Fruit fly (Drosophila melanogaster): Measurements from ENCODE around the gene CG11134.

CG11134 gene

DNA sequence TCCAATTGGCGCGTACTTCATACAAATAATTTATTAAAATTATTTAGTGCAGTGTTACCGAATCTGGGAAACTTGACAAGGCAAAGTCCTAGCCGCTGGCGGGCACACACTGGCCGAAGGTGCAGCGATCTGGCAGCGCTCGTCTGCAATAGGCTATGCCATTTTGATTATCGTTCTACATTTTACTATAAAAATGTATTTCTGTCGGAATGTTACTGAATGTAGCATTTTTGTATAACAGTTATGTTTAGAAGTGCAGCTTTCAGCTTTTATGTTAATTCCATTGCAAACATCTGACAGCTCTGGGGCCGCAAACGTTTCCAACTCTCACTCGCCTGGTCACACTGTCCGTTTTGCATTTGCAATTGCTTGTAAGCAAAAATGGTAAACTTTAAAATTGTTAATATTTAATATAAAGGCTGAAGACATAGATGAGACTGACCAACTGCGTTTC lies 6.9 kb downstream of the CG11134 start, which contains the start of gene Grip91:
TSS of gene Grip91 (minus strand) at position 85 of the 454 bp plus-strand sequence.
- TF ChIP-seq Myc (optimal IDR thresholded peaks at IDR 0.05) (no peak), Sin3A (optimal IDR thresholded peaks at IDR 0.05) (no peak), insv (optimal IDR thresholded peaks at IDR 0.05) (no peak), h (optimal IDR thresholded peaks at IDR 0.05) (no peak), ttk (optimal IDR thresholded peaks at IDR 0.05) (no peak), psq (optimal IDR thresholded peaks at IDR 0.05) (no peak)

DNA sequence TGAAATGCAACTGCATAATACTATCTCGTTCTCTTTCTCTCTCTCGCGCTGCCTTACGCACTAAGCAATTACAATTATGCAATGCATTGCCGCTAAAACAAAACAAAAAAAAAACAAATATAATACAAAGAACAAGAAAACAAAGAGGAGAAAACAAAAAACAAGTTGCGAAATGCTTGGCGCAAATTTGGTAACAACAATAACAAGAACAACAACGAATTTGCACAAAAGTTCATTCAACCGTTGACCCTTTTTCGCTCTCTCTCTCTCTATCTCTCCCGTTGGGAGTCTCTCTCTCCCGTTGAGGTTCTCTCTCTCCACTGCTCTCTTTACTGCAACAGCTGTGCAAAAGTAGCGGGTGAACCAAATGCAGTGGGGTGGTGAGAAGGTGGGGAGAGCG lies 9.3 kb downstream of the CG11134 start:
- TF ChIP-seq ttk (optimal IDR thresholded peaks at IDR 0.05) (no peak), h (optimal IDR thresholded peaks at IDR 0.05) (no peak), Sin3A (optimal IDR thresholded peaks at IDR 0.05) (no peak), insv (optimal IDR thresholded peaks at IDR 0.05) (no peak), psq (optimal IDR thresholded peaks at IDR 0.05) (no peak), Myc (optimal IDR thresholded peaks at IDR 0.05) (no peak)

DNA sequence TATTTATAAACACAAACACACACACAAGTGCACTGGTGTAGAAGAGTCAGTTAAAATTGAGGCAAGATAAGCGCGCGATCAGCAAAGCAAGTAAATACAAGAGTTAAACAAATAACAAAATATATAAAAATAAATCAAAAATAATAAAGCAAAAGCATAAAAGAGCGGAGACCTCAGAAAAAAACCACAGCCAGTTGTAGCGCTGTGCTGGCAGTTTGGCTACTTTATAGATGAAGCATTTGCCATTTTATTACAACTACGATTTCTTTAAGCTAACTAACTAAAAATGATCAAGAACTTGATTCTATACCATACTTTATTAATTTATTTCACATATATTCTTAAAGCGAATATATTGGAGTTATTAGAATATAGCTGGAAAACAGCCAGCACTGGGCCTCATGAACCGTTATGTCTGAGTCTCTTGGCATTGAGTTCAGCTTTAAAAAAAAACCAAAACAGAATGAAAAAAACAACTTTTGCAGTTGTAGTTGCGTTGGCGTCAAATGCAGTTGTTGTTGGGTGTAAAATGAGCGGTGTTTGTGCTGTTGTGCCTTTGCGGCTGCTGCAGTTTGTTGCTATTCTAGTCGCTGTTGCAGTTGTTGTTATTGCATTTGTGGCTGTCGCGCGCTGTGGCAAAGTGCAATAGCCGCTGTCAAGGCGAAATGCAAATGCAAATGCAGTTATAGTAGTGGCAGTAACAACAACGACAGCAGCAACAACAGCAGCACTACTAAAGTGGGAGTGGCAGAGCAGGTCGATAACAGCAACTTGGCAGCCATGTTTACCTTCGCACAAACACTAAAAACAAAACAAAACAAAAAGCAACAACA lies 10.1 kb downstream of the CG11134 start:
- no peak for TF ChIP-seq Myc (optimal IDR thresholded peaks at IDR 0.05)
- TF ChIP-seq h (optimal IDR thresholded peaks at IDR 0.05): no peak
- no peak for TF ChIP-seq ttk (optimal IDR thresholded peaks at IDR 0.05)
- TF ChIP-seq Sin3A (optimal IDR thresholded peaks at IDR 0.05): no peak
- TF ChIP-seq psq (optimal IDR thresholded peaks at IDR 0.05): no peak
- no peak for TF ChIP-seq insv (optimal IDR thresholded peaks at IDR 0.05)

DNA sequence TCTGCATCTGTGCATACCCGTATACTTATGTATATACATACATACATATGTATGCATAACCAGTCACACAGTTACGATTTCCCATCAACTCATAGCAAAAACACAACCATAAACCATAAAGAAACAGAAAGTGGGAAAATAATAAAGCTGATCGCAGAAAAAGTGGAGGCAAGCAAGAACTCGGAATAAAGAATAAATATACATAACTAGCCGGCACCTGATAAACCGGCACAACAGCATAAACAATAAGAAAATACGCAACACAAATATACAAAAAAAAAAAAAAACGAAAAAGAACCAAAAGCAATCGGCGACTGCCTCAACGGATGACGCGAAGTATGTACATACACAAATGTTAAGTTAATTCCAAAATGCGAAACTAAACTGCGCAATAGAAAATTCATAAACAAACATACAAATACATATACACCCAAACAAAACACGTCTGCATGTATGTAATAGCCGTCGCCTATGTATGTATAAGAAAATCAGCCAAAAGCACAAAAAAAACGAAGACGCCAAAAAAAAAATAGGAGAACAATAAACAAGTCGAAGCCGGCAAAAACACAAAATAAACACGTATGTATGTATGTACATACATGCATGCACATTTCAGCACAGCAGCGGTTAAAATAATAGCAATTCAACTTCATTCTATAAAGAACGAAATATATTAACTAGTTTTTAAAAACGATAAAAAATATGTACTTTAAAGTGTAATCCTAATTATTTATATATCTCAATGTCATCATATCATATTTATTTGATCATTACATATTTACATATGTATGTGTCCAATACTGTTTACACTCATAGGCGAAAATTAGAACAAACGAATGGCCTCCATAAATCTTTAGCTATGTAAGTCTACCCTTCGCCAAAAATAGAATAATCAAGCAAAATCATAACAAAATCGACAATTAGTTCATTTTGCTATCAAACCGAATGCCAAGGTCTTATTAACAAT lies 11.4 kb downstream of the CG11134 start:
- TF ChIP-seq h (optimal IDR thresholded peaks at IDR 0.05): no peak
- TF ChIP-seq psq (optimal IDR thresholded peaks at IDR 0.05): no peak
- TF ChIP-seq Myc (optimal IDR thresholded peaks at IDR 0.05): no peak
- no peak for TF ChIP-seq ttk (optimal IDR thresholded peaks at IDR 0.05)
- TF ChIP-seq insv (optimal IDR thresholded peaks at IDR 0.05): no peak
- TF ChIP-seq Sin3A (optimal IDR thresholded peaks at IDR 0.05): no peak

DNA sequence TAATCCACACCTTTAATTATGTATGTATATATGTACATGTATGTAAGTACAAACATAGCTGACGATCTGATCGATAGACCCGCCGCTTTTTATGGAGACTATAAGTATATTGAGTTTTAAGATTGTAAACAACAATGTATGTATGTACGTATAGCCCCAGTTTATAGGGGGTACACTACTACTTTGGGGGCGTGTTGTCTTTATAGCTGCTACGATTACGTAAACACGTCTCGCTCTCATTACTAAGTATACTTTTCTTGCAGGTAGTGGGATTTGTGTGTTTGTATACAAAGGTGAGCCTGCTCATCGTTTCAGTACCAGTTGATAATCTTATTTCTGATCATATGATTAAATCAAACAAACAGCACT lies 12.1 kb downstream of the CG11134 start:
- TF ChIP-seq psq (optimal IDR thresholded peaks at IDR 0.05): no peak
- no peak for TF ChIP-seq ttk (optimal IDR thresholded peaks at IDR 0.05)
- TF ChIP-seq h (optimal IDR thresholded peaks at IDR 0.05): no peak
- TF ChIP-seq insv (optimal IDR thresholded peaks at IDR 0.05): no peak
- no peak for TF ChIP-seq Myc (optimal IDR thresholded peaks at IDR 0.05)
- TF ChIP-seq Sin3A (optimal IDR thresholded peaks at IDR 0.05): no peak

DNA sequence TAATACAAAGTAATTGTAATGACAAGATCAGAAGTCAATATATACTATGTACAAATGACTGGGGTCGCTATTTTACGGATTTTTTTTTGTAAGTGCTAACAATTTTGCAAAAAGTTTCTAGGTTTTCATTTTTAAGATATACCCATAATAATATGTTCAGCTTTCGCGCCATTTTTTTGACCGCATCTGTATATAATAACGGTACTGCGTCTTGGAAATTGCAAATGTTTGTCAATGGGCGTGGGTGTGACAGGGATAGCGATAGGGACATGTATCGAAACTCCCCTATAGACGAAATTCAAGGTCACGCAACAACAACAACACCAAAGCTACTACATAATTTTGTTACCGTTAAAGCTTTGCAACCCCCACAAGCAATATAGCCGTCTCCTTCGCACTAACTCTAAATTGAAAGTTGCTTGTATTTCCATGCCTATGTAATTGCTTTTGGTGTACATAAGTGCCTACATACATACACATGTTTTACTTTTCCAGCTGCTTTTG lies 14.9 kb downstream of the CG11134 start:
- no peak for TF ChIP-seq ttk (optimal IDR thresholded peaks at IDR 0.05)
- no peak for TF ChIP-seq h (optimal IDR thresholded peaks at IDR 0.05)
- TF ChIP-seq Myc (optimal IDR thresholded peaks at IDR 0.05): no peak
- no peak for TF ChIP-seq psq (optimal IDR thresholded peaks at IDR 0.05)
- TF ChIP-seq Sin3A (optimal IDR thresholded peaks at IDR 0.05): no peak
- TF ChIP-seq insv (optimal IDR thresholded peaks at IDR 0.05): no peak

DNA sequence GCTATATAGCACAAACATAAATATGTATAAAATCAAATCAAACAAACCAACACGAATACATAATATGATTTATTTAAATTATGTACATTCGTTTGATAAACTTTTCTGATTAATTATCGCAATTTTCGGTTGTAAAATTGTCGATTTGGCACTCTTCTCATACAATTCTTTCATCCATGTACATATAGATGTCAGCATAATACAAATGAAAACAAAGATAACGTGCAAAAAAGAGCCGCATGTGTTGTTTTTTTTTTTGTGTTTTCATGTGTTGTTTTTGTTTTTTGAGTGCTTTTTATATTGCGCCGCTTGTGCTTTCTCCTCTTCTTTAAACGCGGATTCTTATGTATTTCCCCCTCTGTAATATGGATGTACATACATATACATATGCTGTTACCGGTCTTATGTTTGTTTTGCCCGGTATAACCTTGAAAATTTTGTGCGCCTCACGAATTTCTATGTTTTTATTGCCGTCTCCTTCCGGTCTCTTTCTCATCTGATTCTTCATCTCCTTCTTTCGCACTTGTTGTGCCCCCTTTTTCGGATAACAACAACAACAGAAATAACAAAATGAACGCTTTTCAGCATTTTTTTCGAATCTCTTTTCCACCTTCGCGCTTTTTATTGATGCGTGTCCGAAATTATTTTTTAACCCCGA lies 15.5 kb downstream of the CG11134 start:
- TF ChIP-seq psq (optimal IDR thresholded peaks at IDR 0.05): peak; percentile 36
- no peak for TF ChIP-seq Myc (optimal IDR thresholded peaks at IDR 0.05)

DNA sequence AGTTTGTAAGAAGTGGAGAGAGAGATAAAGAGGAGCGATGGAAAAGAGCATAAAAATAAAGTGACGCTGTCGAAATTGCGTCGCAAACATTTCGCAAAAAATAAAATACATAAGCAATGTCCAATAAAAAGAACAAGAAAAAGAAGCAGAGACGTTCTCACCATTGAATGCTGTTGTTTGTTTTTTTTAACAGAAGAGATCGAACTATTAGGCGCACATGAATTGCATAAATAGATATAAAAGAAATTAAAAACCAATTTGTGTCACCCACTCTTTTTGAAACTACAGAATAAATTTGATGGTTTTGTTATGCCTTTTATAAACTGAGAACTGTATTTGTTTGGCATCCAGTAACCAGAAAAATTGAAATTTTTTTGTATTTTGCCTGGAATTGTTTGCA lies 16.0 kb downstream of the CG11134 start:
- TF ChIP-seq psq (optimal IDR thresholded peaks at IDR 0.05) (peak; percentile 55), insv (optimal IDR thresholded peaks at IDR 0.05) (no peak)

DNA sequence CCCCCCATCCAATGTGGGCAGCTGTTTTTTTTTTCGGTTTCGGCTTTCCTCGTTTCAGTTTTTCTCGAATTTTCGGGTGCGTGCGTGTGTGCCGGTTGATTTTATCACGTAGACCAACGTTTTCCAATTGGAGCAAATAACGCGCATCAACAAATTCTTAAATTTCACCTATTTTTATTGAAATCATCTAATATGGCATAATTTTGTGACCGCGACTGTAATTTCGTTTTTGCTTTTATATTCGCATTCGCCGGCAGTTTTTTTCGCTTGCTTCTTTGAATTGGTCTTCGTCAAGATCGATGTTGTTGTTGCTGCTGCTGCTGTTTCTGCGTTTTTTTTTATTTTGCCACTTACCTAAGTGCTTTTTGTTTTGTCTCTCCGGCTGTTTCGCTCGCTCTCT lies 16.7 kb downstream of the CG11134 start:
- no peak for TF ChIP-seq Myc (optimal IDR thresholded peaks at IDR 0.05)

DNA sequence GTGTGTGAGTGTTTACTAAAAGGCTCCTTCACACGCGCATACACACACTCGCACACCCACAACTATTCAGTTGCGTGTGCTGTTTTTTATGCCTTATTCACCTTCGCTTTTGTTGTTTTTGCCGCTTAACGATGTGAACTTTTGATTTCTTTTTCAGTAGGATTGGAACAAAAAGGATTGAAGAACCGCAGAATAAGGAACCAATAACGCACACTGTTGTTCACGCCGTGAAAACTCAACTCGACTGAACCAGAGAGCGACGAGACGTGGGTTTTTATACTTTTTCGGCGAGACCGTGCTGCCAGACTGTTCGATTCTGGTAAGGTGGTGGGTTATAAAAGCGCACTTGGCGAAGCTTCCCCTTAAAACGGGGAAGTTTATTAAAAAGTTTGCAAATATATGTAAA lies 17.4 kb downstream of the CG11134 start, which contains the start of gene Pdcd4:
TSS of gene Pdcd4 (minus strand) at position 255 of the 406 bp plus-strand sequence.
- TF ChIP-seq Myc (optimal IDR thresholded peaks at IDR 0.05) (no peak), insv (optimal IDR thresholded peaks at IDR 0.05) (no peak), ttk (optimal IDR thresholded peaks at IDR 0.05) (no peak)

DNA sequence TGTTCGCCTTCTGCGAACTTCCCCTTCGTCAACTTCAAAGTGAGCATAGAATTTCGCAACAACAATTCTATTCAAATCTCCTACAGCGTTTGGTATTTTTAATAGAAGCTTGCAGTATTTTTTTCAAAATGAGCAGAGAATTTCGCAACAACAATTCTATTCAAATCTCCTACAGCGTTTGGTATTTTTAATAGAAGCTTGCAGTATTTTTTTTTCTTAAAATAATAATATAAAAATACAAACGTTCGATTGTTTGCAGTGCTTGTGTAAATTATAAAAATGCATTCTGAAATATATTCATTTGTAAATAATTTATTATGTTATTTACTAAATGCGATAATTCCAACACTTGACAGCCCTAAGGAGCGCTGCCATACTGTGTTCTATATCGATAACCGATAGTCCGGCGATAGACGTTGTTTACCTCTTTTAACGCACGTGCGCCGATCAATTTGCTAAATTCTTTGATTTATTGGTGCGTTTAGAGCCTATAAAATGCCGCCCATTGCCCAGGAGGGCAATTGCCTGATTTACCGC lies 19.1 kb downstream of the CG11134 start, which contains the start of the genes CG32625 and Rtc1:
TSS of gene CG32625 (minus strand) at position 51 of the 537 bp plus-strand sequence.
TSS of gene Rtc1 (plus strand) at position 404 of the 537 bp plus-strand sequence.
- no peak for TF ChIP-seq Sin3A (optimal IDR thresholded peaks at IDR 0.05)
- no peak for TF ChIP-seq Myc (optimal IDR thresholded peaks at IDR 0.05)
- no peak for TF ChIP-seq h (optimal IDR thresholded peaks at IDR 0.05)
- no peak for TF ChIP-seq insv (optimal IDR thresholded peaks at IDR 0.05)
- no peak for TF ChIP-seq ttk (optimal IDR thresholded peaks at IDR 0.05)
- TF ChIP-seq psq (optimal IDR thresholded peaks at IDR 0.05): no peak
